Worm (Caenorhabditis elegans) whole organism, young adult: Measurements from ENCODE around the gene ZK228.10.
A peak's percentile ranks its signal among the peaks of the same experiment; 100 is the strongest.

ENCODE experiments used
- B0035.1 ChIP-seq: sonication (generic microtip); optimal IDR thresholded peaks from 2 replicates; lab custom pipeline; 2016; ENCODE audit warnings: missing genetic modification characterization, mild to moderate bottlenecking, missing compliant biosample characterization, missing genotype, missing genetic modification reagents
- C17E4.6 ChIP-seq: fragments of 200-800 bp; sonication (Bioruptor generic); IDR thresholded peaks from 2 replicates; pipeline ENCODE4 v1.3.6; 2022; ENCODE audit warnings: missing genetic modification reagents, missing genetic modification characterization, missing compliant biosample characterization
- D2030.7 ChIP-seq: fragments of 200-800 bp; sonication (Bioruptor generic); IDR thresholded peaks from 2 replicates; pipeline ENCODE4 v1.3.6; 2022; ENCODE audit warnings: missing genetic modification reagents, missing genetic modification characterization, missing compliant biosample characterization
- F52B5.7 ChIP-seq: sonication (generic microtip); optimal IDR thresholded peaks from 2 replicates; lab custom pipeline; 2016; ENCODE audit warnings: mild to moderate bottlenecking, missing genetic modification characterization, missing compliant biosample characterization
- K11D2.4 ChIP-seq: fragments of 200-800 bp; sonication (Bioruptor generic); IDR thresholded peaks from 2 replicates; pipeline ENCODE4 v1.3.6; 2022; ENCODE audit warnings: missing genetic modification reagents, missing genetic modification characterization, missing compliant biosample characterization
- Y67H2A.10 ChIP-seq: fragments of 200-800 bp; sonication (Bioruptor generic); conservative IDR thresholded peaks from 2 replicates; pipeline ENCODE4 v1.3.6; 2022; ENCODE audit warnings: missing genetic modification reagents, missing genetic modification characterization, missing compliant biosample characterization
- Y79H2A.3 ChIP-seq: fragments of 200-800 bp; sonication (Bioruptor generic); conservative IDR thresholded peaks from 2 replicates; pipeline ENCODE4 v1.3.6; 2022; ENCODE audit warnings: missing genetic modification reagents, missing genetic modification characterization, missing compliant biosample characterization
- Y95B8A.8 ChIP-seq: fragments of 200-800 bp; sonication (Bioruptor generic); IDR thresholded peaks from 2 replicates; pipeline ENCODE4 v1.3.6; 2022; ENCODE audit warnings: missing genetic modification reagents, missing genetic modification characterization, missing compliant biosample characterization
- ama-1 ChIP-seq, 3 experiments: fragments of 150-350 bp in 1 of 3; sonication (generic microtip) in 2 of 3; optimal IDR thresholded peaks; 2 replicates each; lab custom pipeline; 2014 to 2018; ENCODE audit warnings: missing biosample characterization in 2 of 3, missing genetic modification characterization in 2 of 3, missing genetic modification reagents in 2 of 3
- aptf-3 ChIP-seq: fragments of 200-800 bp; sonication (Bioruptor generic); IDR thresholded peaks from 2 replicates; pipeline ENCODE4 v1.3.6; 2022; ENCODE audit warnings: missing genetic modification characterization, missing compliant biosample characterization
- athp-1 ChIP-seq: sonication (generic microtip); optimal IDR thresholded peaks from 2 replicates; lab custom pipeline; 2017; ENCODE audit warnings: mild to moderate bottlenecking, missing genetic modification characterization, missing compliant biosample characterization
- attf-3 ChIP-seq: fragments of 200-800 bp; sonication (Bioruptor generic); conservative IDR thresholded peaks from 2 replicates; pipeline ENCODE4 v1.3.6; 2022; ENCODE audit warnings: missing genetic modification reagents, missing genetic modification characterization, missing compliant biosample characterization
- bed-2 ChIP-seq: fragments of 200-800 bp; sonication (Bioruptor generic); IDR thresholded peaks from 2 replicates; pipeline ENCODE4 v1.3.6; 2022; ENCODE audit warnings: missing genetic modification reagents, missing genetic modification characterization, missing compliant biosample characterization
- ccch-3 ChIP-seq: fragments of 200-800 bp; sonication (Bioruptor generic); optimal IDR thresholded peaks from 2 replicates; lab custom pipeline; 2018; ENCODE audit warnings: mild to moderate bottlenecking, missing genetic modification characterization, missing compliant biosample characterization
- cebp-1 ChIP-seq, 2 experiments: fragments of 200-800 bp in 1 of 2; sonication (Bioruptor generic) in 1 of 2; sonication (generic microtip) in 1 of 2; IDR thresholded peaks in 1 of 2; optimal IDR thresholded peaks in 1 of 2; 2 replicates each; pipeline versions ENCODE4 v1.3.6 to Lab custom; 2017 to 2022; ENCODE audit warnings: missing compliant biosample characterization in 2 of 2, missing genetic modification characterization in 2 of 2, mild to moderate bottlenecking in 1 of 2, missing genetic modification reagents in 1 of 2, moderate library complexity in 1 of 2
- cebp-2 ChIP-seq: fragments of 200-800 bp; sonication (Bioruptor generic); IDR thresholded peaks from 2 replicates; pipeline ENCODE4 v1.3.6; 2022; ENCODE audit warnings: missing genetic modification characterization, missing compliant biosample characterization
- ceh-27 ChIP-seq: fragments of 200-800 bp; sonication (Bioruptor generic); optimal IDR thresholded peaks from 2 replicates; lab custom pipeline; 2018; ENCODE audit warnings: mild to moderate bottlenecking, missing genetic modification characterization, moderate library complexity, missing compliant biosample characterization
- ceh-79 ChIP-seq: sonication (generic microtip); optimal IDR thresholded peaks from 2 replicates; lab custom pipeline; 2017; ENCODE audit warnings: mild to moderate bottlenecking, missing genetic modification characterization, missing compliant biosample characterization
- chd-7 ChIP-seq: sonication (generic microtip); optimal IDR thresholded peaks from 2 replicates; lab custom pipeline; 2016; ENCODE audit warnings: mild to moderate bottlenecking, missing genetic modification characterization, moderate library complexity, missing compliant biosample characterization
- dox-1 ChIP-seq: fragments of 200-800 bp; sonication (Bioruptor generic); IDR thresholded peaks from 2 replicates; pipeline ENCODE4 v1.3.6; 2022; ENCODE audit warnings: missing genetic modification reagents, missing genetic modification characterization, missing compliant biosample characterization
- egl-18 ChIP-seq: fragments of 200-800 bp; sonication (Bioruptor generic); IDR thresholded peaks from 2 replicates; pipeline ENCODE4 v1.3.6; 2022; ENCODE audit warnings: missing genetic modification reagents, missing genetic modification characterization, missing compliant biosample characterization
- hlh-12 ChIP-seq: sonication (generic microtip); optimal IDR thresholded peaks from 2 replicates; lab custom pipeline; 2016; ENCODE audit warnings: missing genetic modification characterization, missing compliant biosample characterization
- hsf-1 ChIP-seq: fragments of 200-800 bp; sonication (Bioruptor generic); IDR thresholded peaks from 2 replicates; pipeline ENCODE4 v1.3.6; 2022; ENCODE audit warnings: missing genetic modification reagents, missing genetic modification characterization, missing compliant biosample characterization
- lag-1 ChIP-seq: fragments of 200-800 bp; sonication (Bioruptor generic); IDR thresholded peaks from 2 replicates; pipeline ENCODE4 v1.3.6; 2022; ENCODE audit warnings: missing genetic modification reagents, missing genetic modification characterization, missing compliant biosample characterization
- let-526 ChIP-seq: fragments of 200-800 bp; sonication (Bioruptor generic); IDR thresholded peaks from 2 replicates; pipeline ENCODE4 v1.3.6; 2022; ENCODE audit warnings: missing genetic modification reagents, missing genetic modification characterization, missing compliant biosample characterization
- let-607 ChIP-seq, 2 experiments: fragments of 200-800 bp in 1 of 2; sonication (Bioruptor generic) in 1 of 2; sonication (generic microtip) in 1 of 2; optimal IDR thresholded peaks; 2 replicates each; lab custom pipeline; 2016 to 2018; ENCODE audit warnings: mild to moderate bottlenecking in 2 of 2, missing compliant biosample characterization in 2 of 2, missing genetic modification characterization in 2 of 2, moderate library complexity in 2 of 2, missing genotype in 1 of 2
- lin-35 ChIP-seq, 3 experiments: fragments of 150-350 bp in 2 of 3; sonication (generic microtip) in 1 of 3; optimal IDR thresholded peaks; 2 replicates each; lab custom pipeline; 2014 to 2018; ENCODE audit warnings: missing biosample characterization in 3 of 3, missing genetic modification characterization in 3 of 3, missing genetic modification reagents in 3 of 3
- lin-40 ChIP-seq: sonication (generic microtip); optimal IDR thresholded peaks from 2 replicates; lab custom pipeline; 2016; ENCODE audit warnings: missing genetic modification characterization, mild to moderate bottlenecking, missing compliant biosample characterization, missing genotype, missing genetic modification reagents
- lir-1 ChIP-seq: fragments of 200-800 bp; sonication (Bioruptor generic); conservative IDR thresholded peaks from 2 replicates; pipeline ENCODE4 v1.3.6; 2022; ENCODE audit warnings: missing genetic modification reagents, missing genetic modification characterization, missing compliant biosample characterization
- lsy-27 ChIP-seq: sonication (generic microtip); optimal IDR thresholded peaks from 2 replicates; lab custom pipeline; 2017; ENCODE audit warnings: missing genetic modification characterization, mild to moderate bottlenecking, missing compliant biosample characterization, antibody characterized with exemption, missing genotype, borderline replicate concordance; ENCODE audit not compliant: insufficient read depth
- madf-10 ChIP-seq: sonication (generic microtip); optimal IDR thresholded peaks from 2 replicates; lab custom pipeline; 2016; ENCODE audit warnings: mild to moderate bottlenecking, missing genetic modification characterization, missing compliant biosample characterization
- madf-3 ChIP-seq: fragments of 200-800 bp; sonication (Bioruptor generic); IDR thresholded peaks from 2 replicates; pipeline ENCODE4 v1.3.6; 2022; ENCODE audit warnings: missing genetic modification reagents, missing genetic modification characterization, missing compliant biosample characterization
- nfyb-1 ChIP-seq: fragments of 200-800 bp; sonication (Bioruptor generic); IDR thresholded peaks from 2 replicates; pipeline ENCODE4 v1.3.6; 2022; ENCODE audit warnings: missing genetic modification reagents, missing genetic modification characterization, missing compliant biosample characterization
- nhr-179 ChIP-seq: sonication (generic microtip); optimal IDR thresholded peaks from 2 replicates; lab custom pipeline; 2016; ENCODE audit warnings: mild to moderate bottlenecking, missing genetic modification characterization, missing compliant biosample characterization
- nhr-27 ChIP-seq: fragments of 200-800 bp; sonication (Bioruptor generic); optimal IDR thresholded peaks from 2 replicates; lab custom pipeline; 2018; ENCODE audit warnings: mild to moderate bottlenecking, missing genetic modification characterization, moderate library complexity, missing compliant biosample characterization
- nhr-80 ChIP-seq: sonication (generic microtip); optimal IDR thresholded peaks from 2 replicates; lab custom pipeline; 2016; ENCODE audit warnings: missing genetic modification characterization, missing compliant biosample characterization
- repo-1 ChIP-seq: sonication (generic microtip); optimal IDR thresholded peaks from 2 replicates; lab custom pipeline; 2017; ENCODE audit warnings: mild to moderate bottlenecking, missing genetic modification characterization, missing compliant biosample characterization
- sea-2 ChIP-seq: fragments of 200-800 bp; sonication (Bioruptor generic); IDR thresholded peaks from 2 replicates; pipeline ENCODE4 v1.3.6; 2022; ENCODE audit warnings: missing genetic modification characterization, missing compliant biosample characterization
- snpc-1.1 ChIP-seq: sonication (generic microtip); optimal IDR thresholded peaks from 2 replicates; lab custom pipeline; 2017; ENCODE audit warnings: missing genetic modification characterization, mild to moderate bottlenecking, missing compliant biosample characterization, antibody characterized with exemption, moderate library complexity, missing genotype, missing genetic modification reagents; ENCODE audit not compliant: insufficient read depth
- snpc-3.4 ChIP-seq: sonication (generic microtip); optimal IDR thresholded peaks from 2 replicates; lab custom pipeline; 2017; ENCODE audit warnings: missing genetic modification characterization, mild to moderate bottlenecking, missing compliant biosample characterization, antibody characterized with exemption, moderate library complexity, missing genotype, missing genetic modification reagents
- somi-1 ChIP-seq: fragments of 200-800 bp; sonication (Bioruptor generic); optimal IDR thresholded peaks from 2 replicates; lab custom pipeline; 2018; ENCODE audit warnings: mild to moderate bottlenecking, missing genetic modification characterization, missing compliant biosample characterization
- tbx-9 ChIP-seq: sonication (generic microtip); optimal IDR thresholded peaks from 2 replicates; lab custom pipeline; 2016; ENCODE audit warnings: borderline replicate concordance, missing genetic modification characterization, inconsistent platforms, missing compliant biosample characterization
- ztf-18 ChIP-seq: sonication (generic microtip); optimal IDR thresholded peaks from 2 replicates; lab custom pipeline; 2016; ENCODE audit warnings: missing genotype, mild to moderate bottlenecking, missing genetic modification characterization, missing compliant biosample characterization
- ztf-25 ChIP-seq: fragments of 200-800 bp; sonication (Bioruptor generic); IDR thresholded peaks from 2 replicates; pipeline ENCODE4 v1.3.6; 2022; ENCODE audit warnings: missing genetic modification reagents, missing genetic modification characterization, missing compliant biosample characterization
- ztf-26 ChIP-seq: sonication (generic microtip); optimal IDR thresholded peaks from 2 replicates; lab custom pipeline; 2017; ENCODE audit warnings: missing genetic modification characterization, missing compliant biosample characterization
- ztf-3 ChIP-seq: fragments of 200-800 bp; sonication (Bioruptor generic); optimal IDR thresholded peaks from 2 replicates; lab custom pipeline; 2018; ENCODE audit warnings: mild to moderate bottlenecking, missing genetic modification characterization, missing compliant biosample characterization
- ztf-6 ChIP-seq: fragments of 200-800 bp; sonication (Bioruptor generic); IDR thresholded peaks from 2 replicates; pipeline ENCODE4 v1.3.6; 2022; ENCODE audit warnings: missing genetic modification reagents, missing genetic modification characterization, missing compliant biosample characterization

The ZK228.10 gene

ce11 chrV:18412351-18412750 is 44.3 kb upstream of the ZK228.10 start (continued):
- TF ChIP-seq ztf-6 (GFP tag; lab: Robert Waterston, UW) (no peak), snpc-1.1 (peak; percentile 44), Y67H2A.10 (no peak), let-526 (GFP tag; lab: Robert Waterston, UW) (no peak), C17E4.6 (GFP tag; lab: Robert Waterston, UW) (peak; percentile 54; the same call in 1 of the 2 replicates), athp-1 (tag; lab: Kevin White, UChicago) (no peak), D2030.7 (GFP tag; lab: Robert Waterston, UW) (0 out of 2 replicates have a peak, but pooled peaks have one; percentile 26), ama-1 (optimal IDR thresholded peaks at IDR 0.05; lab: Kevin White, UChicago) (no peak), ama-1 (GFP tag; optimal IDR thresholded peaks at IDR 0.05; lab: Kevin White, UChicago) (peak in 1 of 2 experiments; percentile 31), aptf-3 (GFP tag; lab: Robert Waterston, UW) (no peak), tbx-9 (no peak), sea-2 (GFP tag; lab: Robert Waterston, UW) (no peak), K11D2.4 (GFP tag; lab: Robert Waterston, UW) (no peak), ztf-3 (GFP tag; lab: Kevin White, UChicago) (no peak), lsy-27 (tag; lab: Kevin White, UChicago) (no peak), lir-1 (GFP tag; lab: Robert Waterston, UW) (no peak), attf-3 (GFP tag; lab: Robert Waterston, UW) (0 out of 2 replicates have a peak, but pooled peaks have one; percentile 20), B0035.1 (tag; lab: Kevin White, UChicago) (no peak), lag-1 (no peak), lin-35 (GFP tag; optimal IDR thresholded peaks at IDR 0.05; lab: Kevin White, UChicago) (peak in 1 of 3 experiments; percentile 56), repo-1 (tag; lab: Kevin White, UChicago) (no peak), chd-7 (no peak), somi-1 (GFP tag; lab: Kevin White, UChicago) (no peak), ceh-79 (tag; lab: Kevin White, UChicago) (no peak), ztf-25 (GFP tag; lab: Robert Waterston, UW) (peak; percentile 81; the same call in 1 of the 2 replicates), lin-40 (tag; lab: Kevin White, UChicago) (no peak), hsf-1 (GFP tag; lab: Robert Waterston, UW) (no peak), let-607 (tag; optimal IDR thresholded peaks at IDR 0.05; lab: Kevin White, UChicago) (no peak), ztf-18 (tag; lab: Kevin White, UChicago) (peak; percentile 66), snpc-3.4 (tag; lab: Kevin White, UChicago) (peak; percentile 45), nfyb-1 (GFP tag; lab: Robert Waterston, UW) (no peak), bed-2 (GFP tag; lab: Robert Waterston, UW) (no peak), ceh-27 (GFP tag; lab: Kevin White, UChicago) (no peak), madf-10 (tag; lab: Kevin White, UChicago) (peak; percentile 9), nhr-27 (tag; lab: Kevin White, UChicago) (no peak), F52B5.7 (tag; lab: Kevin White, UChicago) (no peak), Y79H2A.3 (GFP tag; lab: Robert Waterston, UW) (no peak; the same call in 1 of the 2 replicates), ztf-26 (tag; lab: Kevin White, UChicago) (no peak), cebp-2 (no peak), Y95B8A.8 (GFP tag; lab: Robert Waterston, UW) (no peak), egl-18 (GFP tag; lab: Robert Waterston, UW) (no peak), hlh-12 (peak; percentile 11), dox-1 (GFP tag; lab: Robert Waterston, UW) (peak; percentile 51; the same call in 1 of the 2 replicates), madf-3 (no peak), nhr-179 (no peak), cebp-1 (GFP tag; IDR thresholded peaks at IDR 0.05; lab: Robert Waterston, UW) (no peak), cebp-1 (tag; optimal IDR thresholded peaks at IDR 0.05; lab: Kevin White, UChicago) (peak; percentile 47), nhr-80 (tag; lab: Kevin White, UChicago) (peak; percentile 2), ccch-3 (GFP tag; lab: Kevin White, UChicago) (no peak)
